Worm (Caenorhabditis elegans) whole organism, early embryonic: ENCODE measurements around the gene hpo-33.

ENCODE experiments used
- B0310.2 ChIP-seq: sonication (generic microtip); optimal IDR thresholded peaks from 2 replicates; lab custom pipeline; 2016; ENCODE audit warnings: mild to moderate bottlenecking, missing genetic modification characterization, missing compliant biosample characterization
- F13C5.2 ChIP-seq: sonication (generic microtip); optimal IDR thresholded peaks from 2 replicates; lab custom pipeline; 2017; ENCODE audit warnings: mild to moderate bottlenecking, missing genetic modification characterization, inconsistent platforms, missing compliant biosample characterization
- aly-1 ChIP-seq: sonication (generic microtip); optimal IDR thresholded peaks from 2 replicates; lab custom pipeline; 2016; ENCODE audit warnings: missing genetic modification characterization, missing compliant biosample characterization
- ama-1 ChIP-seq: fragments of 150-350 bp; optimal IDR thresholded peaks from 2 replicates; lab custom pipeline; 2014
- ceh-13 ChIP-seq: fragments of 200-800 bp; sonication (Bioruptor generic); optimal IDR thresholded peaks from 2 replicates; lab custom pipeline; 2018; ENCODE audit warnings: mild to moderate bottlenecking, missing genetic modification characterization, missing compliant biosample characterization
- ceh-36 ChIP-seq: sonication (generic microtip); optimal IDR thresholded peaks from 2 replicates; lab custom pipeline; 2016; ENCODE audit warnings: missing genetic modification characterization, inconsistent platforms, missing compliant biosample characterization
- ets-7 ChIP-seq: sonication (generic microtip); optimal IDR thresholded peaks from 2 replicates; lab custom pipeline; 2016; ENCODE audit warnings: missing genotype, missing genetic modification characterization, missing compliant biosample characterization
- flt-1 ChIP-seq: fragments of 200-800 bp; sonication (Bioruptor generic); IDR thresholded peaks from 2 replicates; pipeline ENCODE4 v1.3.6; 2022; ENCODE audit warnings: missing genetic modification characterization, missing compliant biosample characterization
- hmbx-1 ChIP-seq: sonication (generic microtip); optimal IDR thresholded peaks from 2 replicates; lab custom pipeline; 2016; ENCODE audit warnings: mild to moderate bottlenecking, missing genetic modification characterization, missing compliant biosample characterization
- hmg-4 ChIP-seq: fragments of 200-800 bp; sonication (Bioruptor generic); optimal IDR thresholded peaks from 2 replicates; lab custom pipeline; 2018; ENCODE audit warnings: mild to moderate bottlenecking, missing genetic modification characterization, missing compliant biosample characterization
- hnd-1 ChIP-seq: sonication (generic microtip); optimal IDR thresholded peaks from 2 replicates; lab custom pipeline; 2016; ENCODE audit warnings: missing genetic modification characterization, missing compliant biosample characterization
- pes-1 ChIP-seq: fragments of 200-800 bp; sonication (Bioruptor generic); IDR thresholded peaks from 2 replicates; pipeline ENCODE4 v1.3.6; 2022; ENCODE audit warnings: missing genetic modification reagents, missing genetic modification characterization, missing compliant biosample characterization
- scrt-1 ChIP-seq: fragments of 200-800 bp; sonication (Bioruptor generic); IDR thresholded peaks from 2 replicates; pipeline ENCODE4 v1.3.6; 2022; ENCODE audit warnings: missing genetic modification characterization, missing compliant biosample characterization
- sea-1 ChIP-seq: fragments of 200-800 bp; sonication (Bioruptor generic); conservative IDR thresholded peaks from 2 replicates; pipeline ENCODE4 v1.3.6; 2022; ENCODE audit warnings: missing genetic modification characterization, missing compliant biosample characterization
- tbx-11 ChIP-seq: fragments of 200-800 bp; sonication (Bioruptor generic); IDR thresholded peaks from 2 replicates; pipeline ENCODE4 v1.3.6; 2022; ENCODE audit warnings: missing genetic modification characterization, missing compliant biosample characterization
- tbx-37 ChIP-seq: fragments of 200-800 bp; sonication (Bioruptor generic); conservative IDR thresholded peaks from 2 replicates; pipeline ENCODE4 v1.3.6; 2022; ENCODE audit warnings: missing genetic modification reagents, missing genetic modification characterization, missing compliant biosample characterization
- tra-4 ChIP-seq: sonication (generic microtip); optimal IDR thresholded peaks from 2 replicates; lab custom pipeline; 2017; ENCODE audit warnings: missing genetic modification characterization, missing compliant biosample characterization

The hpo-33 gene

DNA sequence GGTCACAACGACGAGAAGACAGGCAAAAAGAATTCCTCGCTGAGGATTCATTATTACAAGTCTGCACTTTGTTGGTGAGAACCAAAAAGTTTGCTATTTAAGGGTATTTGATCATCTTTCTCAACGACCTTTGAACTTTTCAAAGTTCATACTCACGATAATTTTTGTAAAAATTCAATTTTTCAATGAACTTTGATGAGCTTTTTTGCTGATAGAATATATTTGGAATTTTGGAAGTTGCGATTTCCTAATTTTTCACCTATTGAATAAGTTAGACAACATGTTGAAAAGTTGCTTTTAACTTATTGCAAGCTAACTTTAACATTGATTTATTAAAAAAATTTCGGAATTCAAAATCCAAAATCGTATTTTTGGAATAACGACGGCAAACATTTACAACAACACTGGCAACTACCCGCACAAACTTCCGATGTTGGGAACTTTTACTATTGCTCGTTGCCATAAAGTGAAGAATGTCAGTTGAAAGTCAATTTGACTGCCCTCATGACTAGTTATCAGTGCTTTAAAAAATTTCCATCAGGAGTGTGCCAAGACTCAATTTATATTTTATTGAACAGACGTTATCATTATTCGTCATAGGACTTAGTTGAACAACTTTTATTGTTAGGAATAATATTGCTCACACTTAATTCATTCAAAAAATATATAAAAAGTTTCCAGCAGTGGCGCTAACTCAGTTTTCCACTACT lies 19.6 kb upstream of the hpo-33 start, which contains the start of the genes F49H6.8 and F49H6.5:
TSS of gene F49H6.8 (minus strand) at position 51 of the 710 bp plus-strand sequence.
TSS of gene F49H6.5 (plus strand) at position 629 of the 710 bp plus-strand sequence.
- TF ChIP-seq B0310.2 (tag; lab: Kevin White, UChicago) (no peak), pes-1 (no peak), flt-1 (GFP tag; lab: Robert Waterston, UW) (no peak), ets-7 (no peak), hnd-1 (tag; lab: Kevin White, UChicago) (no peak), ama-1 (lab: Kevin White, UChicago) (no peak), hmbx-1 (tag; lab: Kevin White, UChicago) (no peak), F13C5.2 (tag; lab: Kevin White, UChicago) (no peak), aly-1 (tag; lab: Kevin White, UChicago) (no peak), tra-4 (no peak), ceh-13 (no peak), scrt-1 (GFP tag; lab: Robert Waterston, UW) (no peak)

DNA sequence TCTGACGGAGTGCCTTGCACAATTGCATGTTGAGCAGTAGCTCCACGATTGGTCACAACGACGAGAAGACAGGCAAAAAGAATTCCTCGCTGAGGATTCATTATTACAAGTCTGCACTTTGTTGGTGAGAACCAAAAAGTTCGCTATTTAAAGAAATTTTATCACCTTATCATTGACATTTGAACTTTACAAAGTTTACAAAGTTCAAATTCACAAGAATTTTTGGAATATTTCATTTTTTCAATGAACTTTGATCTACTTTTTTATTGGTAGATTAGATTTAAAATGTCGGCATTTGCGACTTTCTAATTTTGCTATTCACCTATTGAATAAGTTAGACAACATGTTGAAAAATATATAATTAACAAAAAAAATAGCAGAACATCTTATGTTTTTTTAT lies 16.1 kb upstream of the hpo-33 start, which contains the start of gene F49H6.15:
TSS of gene F49H6.15 (minus strand) at position 101 of the 400 bp plus-strand sequence.
- TF ChIP-seq F13C5.2 (tag; lab: Kevin White, UChicago) (no peak), ceh-36 (tag; lab: Kevin White, UChicago) (no peak)

DNA sequence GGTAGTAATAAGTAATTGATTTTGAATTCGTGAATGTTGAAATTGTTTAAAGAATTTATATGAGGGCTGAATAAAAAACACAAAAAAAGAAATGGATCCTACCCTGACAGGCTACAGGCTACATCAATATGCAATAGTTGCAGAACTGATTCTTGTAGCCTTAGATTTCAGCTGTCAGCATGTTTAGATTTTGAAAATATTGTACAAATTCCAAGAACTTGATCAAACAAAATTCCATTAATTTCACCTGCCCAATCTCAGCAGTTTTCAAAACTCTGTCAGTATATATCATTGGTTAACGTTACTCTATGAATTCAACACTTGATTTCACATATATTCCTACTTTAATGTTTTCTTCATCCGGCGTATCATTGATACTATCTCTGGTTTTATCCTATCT lies 11.9 kb upstream of the hpo-33 start:
- TF ChIP-seq tra-4 (no peak), aly-1 (tag; lab: Kevin White, UChicago) (no peak), hmg-4 (GFP tag; lab: Kevin White, UChicago) (no peak), ceh-36 (tag; lab: Kevin White, UChicago) (no peak), ama-1 (lab: Kevin White, UChicago) (no peak), ceh-13 (no peak), tbx-37 (GFP tag; lab: Robert Waterston, UW) (no peak), hnd-1 (tag; lab: Kevin White, UChicago) (no peak), F13C5.2 (tag; lab: Kevin White, UChicago) (no peak), sea-1 (no peak), tbx-11 (GFP tag; lab: Robert Waterston, UW) (no peak), hmbx-1 (tag; lab: Kevin White, UChicago) (no peak), scrt-1 (GFP tag; lab: Robert Waterston, UW) (no peak)

DNA sequence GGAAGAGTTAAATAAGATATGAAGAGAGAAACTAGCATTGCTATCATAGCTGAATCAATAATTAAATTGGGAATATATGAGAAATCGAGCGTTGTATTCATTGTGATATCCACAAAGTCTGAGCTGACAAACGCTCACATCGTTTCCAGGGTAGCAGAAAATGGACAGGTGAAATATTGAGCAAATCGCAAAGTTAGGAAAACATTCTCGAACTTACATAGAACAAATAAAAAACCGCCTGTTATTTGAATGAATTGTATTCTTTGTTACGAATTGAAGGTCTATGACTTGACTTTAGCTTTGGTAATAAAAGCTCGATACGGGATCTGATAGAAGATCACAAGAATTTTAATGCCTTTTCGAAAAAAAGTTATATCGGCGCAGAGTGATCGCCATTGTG lies 6.5 kb upstream of the hpo-33 start, which contains the start of gene srz-94:
TSS of gene srz-94 (minus strand) at position 101 of the 400 bp plus-strand sequence.
- TF ChIP-seq aly-1 (tag; lab: Kevin White, UChicago) (no peak), hnd-1 (tag; lab: Kevin White, UChicago) (no peak), B0310.2 (tag; lab: Kevin White, UChicago) (no peak), hmg-4 (GFP tag; lab: Kevin White, UChicago) (no peak), ceh-13 (no peak), hmbx-1 (tag; lab: Kevin White, UChicago) (no peak), tbx-11 (GFP tag; lab: Robert Waterston, UW) (no peak), sea-1 (no peak), scrt-1 (GFP tag; lab: Robert Waterston, UW) (no peak), pes-1 (no peak), F13C5.2 (tag; lab: Kevin White, UChicago) (no peak), flt-1 (GFP tag; lab: Robert Waterston, UW) (no peak), tbx-37 (GFP tag; lab: Robert Waterston, UW) (no peak), ama-1 (lab: Kevin White, UChicago) (no peak), tra-4 (no peak), ceh-36 (tag; lab: Kevin White, UChicago) (no peak), ets-7 (no peak)

DNA sequence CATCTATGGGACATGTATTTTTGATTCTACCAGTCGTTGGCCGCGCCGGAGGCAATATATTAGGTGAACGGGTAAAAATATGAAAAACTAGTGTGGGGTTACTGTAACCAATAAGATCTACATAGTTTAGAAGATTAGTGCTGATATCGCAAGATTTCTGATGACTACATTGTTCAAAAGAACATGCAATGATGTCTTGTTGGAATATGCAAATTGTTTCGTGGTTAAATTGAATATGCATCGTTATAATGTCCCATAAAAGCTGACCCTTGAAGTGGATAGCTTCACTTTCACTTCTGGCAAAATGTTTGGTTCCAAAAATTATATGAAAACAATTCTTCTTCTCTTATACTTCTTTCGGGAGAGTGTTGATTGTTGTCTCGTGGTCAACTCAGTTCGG lies 2.1 kb downstream of the hpo-33 start, which contains the start of gene F28B1.2:
TSS of gene F28B1.2 (plus strand) at position 301 of the 400 bp plus-strand sequence.
- TF ChIP-seq sea-1 = no peak
- no peak for TF ChIP-seq aly-1 (tag; lab: Kevin White, UChicago)
- TF ChIP-seq pes-1 = no peak
- no peak for TF ChIP-seq ama-1 (lab: Kevin White, UChicago)
- TF ChIP-seq hnd-1 (tag; lab: Kevin White, UChicago) = no peak
- TF ChIP-seq ets-7 = no peak
- no peak for TF ChIP-seq B0310.2 (tag; lab: Kevin White, UChicago)
- TF ChIP-seq ceh-36 (tag; lab: Kevin White, UChicago) = no peak
- no peak for TF ChIP-seq flt-1 (GFP tag; lab: Robert Waterston, UW)
- no peak for TF ChIP-seq hmbx-1 (tag; lab: Kevin White, UChicago)
- TF ChIP-seq tra-4 = no peak
- TF ChIP-seq F13C5.2 (tag; lab: Kevin White, UChicago) = no peak
- TF ChIP-seq ceh-13 = no peak
- no peak for TF ChIP-seq scrt-1 (GFP tag; lab: Robert Waterston, UW)
- TF ChIP-seq tbx-37 (GFP tag; lab: Robert Waterston, UW) = no peak
- no peak for TF ChIP-seq tbx-11 (GFP tag; lab: Robert Waterston, UW)
- no peak for TF ChIP-seq hmg-4 (GFP tag; lab: Kevin White, UChicago)

DNA sequence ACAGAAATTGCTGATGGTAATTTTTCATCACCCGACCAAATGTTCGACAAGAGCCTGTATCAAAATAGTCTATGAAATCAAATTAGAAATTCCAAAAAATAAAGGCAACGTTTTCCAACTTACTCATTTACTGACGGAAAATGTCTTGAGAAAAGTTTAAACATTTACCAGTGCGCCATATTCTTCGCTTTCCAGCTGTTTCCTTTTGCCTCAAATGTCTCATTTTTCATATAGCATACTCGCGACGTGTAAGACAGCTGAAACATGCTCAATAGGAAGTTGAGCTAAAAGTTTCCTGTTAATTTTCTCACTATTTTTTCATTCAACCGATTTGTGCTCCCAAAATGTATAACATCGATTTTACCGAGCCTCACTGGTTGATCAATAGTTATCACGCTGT lies 17.6 kb downstream of the hpo-33 start, which contains the start of gene sri-66:
TSS of gene sri-66 (plus strand) at position 301 of the 400 bp plus-strand sequence.
- no peak for TF ChIP-seq hmbx-1 (tag; lab: Kevin White, UChicago)
- no peak for TF ChIP-seq ama-1 (lab: Kevin White, UChicago)
- no peak for TF ChIP-seq sea-1
- TF ChIP-seq ets-7 = no peak
- no peak for TF ChIP-seq hnd-1 (tag; lab: Kevin White, UChicago)
- TF ChIP-seq ceh-36 (tag; lab: Kevin White, UChicago) = no peak
- no peak for TF ChIP-seq tbx-37 (GFP tag; lab: Robert Waterston, UW)
- TF ChIP-seq flt-1 (GFP tag; lab: Robert Waterston, UW) = no peak
- TF ChIP-seq tbx-11 (GFP tag; lab: Robert Waterston, UW) = no peak
- no peak for TF ChIP-seq B0310.2 (tag; lab: Kevin White, UChicago)
- no peak for TF ChIP-seq pes-1
- TF ChIP-seq hmg-4 (GFP tag; lab: Kevin White, UChicago) = no peak
- TF ChIP-seq aly-1 (tag; lab: Kevin White, UChicago) = no peak
- TF ChIP-seq F13C5.2 (tag; lab: Kevin White, UChicago) = no peak
- TF ChIP-seq ceh-13 = no peak
- TF ChIP-seq scrt-1 (GFP tag; lab: Robert Waterston, UW) = no peak
